Worm (Caenorhabditis elegans) whole organism, L2 larva: ENCODE results near the gene frpr-10.

Experiments used
- R02D3.7 ChIP-seq: fragments of 150-350 bp; optimal IDR thresholded peaks from 2 replicates; lab custom pipeline; 2014; ENCODE audit warnings: missing biosample characterization, missing genetic modification characterization
- aly-2 ChIP-seq: fragments of 150-350 bp; optimal IDR thresholded peaks from 2 replicates; lab custom pipeline; 2014; ENCODE audit warnings: missing biosample characterization, missing genetic modification characterization
- ama-1 ChIP-seq: fragments of 150-350 bp; optimal IDR thresholded peaks from 2 replicates; lab custom pipeline; 2018; ENCODE audit warnings: inconsistent platforms
- crh-2 ChIP-seq: sonication (generic microtip); optimal IDR thresholded peaks from 2 replicates; lab custom pipeline; 2017; ENCODE audit warnings: missing biosample characterization, missing genetic modification characterization
- egl-27 ChIP-seq: sonication (generic microtip); optimal IDR thresholded peaks from 3 replicates; lab custom pipeline; 2017; ENCODE audit warnings: missing biosample characterization, missing genetic modification reagents, missing genetic modification characterization
- lin-39 ChIP-seq: fragments of 150-350 bp; optimal IDR thresholded peaks from 2 replicates; lab custom pipeline; 2014; ENCODE audit warnings: missing biosample characterization, missing genetic modification reagents, missing genetic modification characterization
- mdl-1 ChIP-seq, 2 experiments: fragments of 150-350 bp in 1 of 2; sonication (generic microtip) in 1 of 2; optimal IDR thresholded peaks; 2 replicates each; lab custom pipeline; 2017; ENCODE audit warnings: missing biosample characterization in 2 of 2, missing genetic modification characterization in 2 of 2
- nhr-11 ChIP-seq: fragments of 150-350 bp; optimal IDR thresholded peaks from 2 replicates; lab custom pipeline; 2014; ENCODE audit warnings: missing biosample characterization, missing genetic modification characterization
- nhr-12 ChIP-seq: fragments of 150-350 bp; optimal IDR thresholded peaks from 2 replicates; lab custom pipeline; 2014; ENCODE audit warnings: missing biosample characterization, missing genetic modification characterization
- nhr-25 ChIP-seq: fragments of 150-350 bp; sonication (generic microtip); optimal IDR thresholded peaks from 3 replicates; lab custom pipeline; 2014; ENCODE audit warnings: missing biosample characterization, missing genetic modification characterization
- nhr-77 ChIP-seq: fragments of 150-350 bp; optimal IDR thresholded peaks from 2 replicates; lab custom pipeline; 2014; ENCODE audit warnings: missing biosample characterization, missing genetic modification characterization
- sma-3 ChIP-seq: sonication (generic microtip); optimal IDR thresholded peaks from 2 replicates; lab custom pipeline; 2016; ENCODE audit warnings: missing genetic modification reagents, missing genetic modification characterization, missing compliant biosample characterization
- unc-62 ChIP-seq: fragments of 150-350 bp; optimal IDR thresholded peaks from 2 replicates; lab custom pipeline; 2014; ENCODE audit warnings: missing biosample characterization, missing genetic modification reagents, missing genetic modification characterization
- ztf-11 ChIP-seq: sonication (generic microtip); optimal IDR thresholded peaks from 2 replicates; lab custom pipeline; 2017; ENCODE audit warnings: missing biosample characterization, missing genetic modification characterization

- TF ChIP-seq nhr-12 (tag; lab: Kevin White, UChicago) (no peak), mdl-1 (tag; optimal IDR thresholded peaks at IDR 0.05; lab: Kevin White, UChicago) (no peak), nhr-25 (tag; lab: Kevin White, UChicago) (no peak), sma-3 (no peak), nhr-11 (tag; lab: Kevin White, UChicago) (no peak), ama-1 (lab: Kevin White, UChicago) (no peak), unc-62 (GFP tag; lab: Kevin White, UChicago) (no peak), ztf-11 (no peak), aly-2 (no peak), nhr-77 (tag; lab: Kevin White, UChicago) (no peak), egl-27 (tag; lab: Kevin White, UChicago) (no peak), crh-2 (tag; lab: Kevin White, UChicago) (no peak), lin-39 (tag; lab: Kevin White, UChicago) (no peak), R02D3.7 (tag; lab: Kevin White, UChicago) (no peak)
These were observed 40.7 kb upstream of the frpr-10 start for ce11 chrIV:7916907-7917306.
